ENCODE assay signal across 1 fruit fly cellular context in genomic region chr3R:20311406-20311805, dm6.
TF ChIP-seq lines count a peak whose summit lies in the region.

No protein-coding gene starts in this region.

TF ChIP-seq in whole organism, embryonic, 481 proteins besides CTCF, POLR2A, EP300 and RAD21 (continued from another document):
- TF ChIP-seq CG7839 (tag; optimal IDR thresholded peaks at IDR 0.05; lab: Kevin White, UChicago) = no peak
- 0 out of 3 replicates have a peak, but pooled peaks have one; percentile 42 for TF ChIP-seq CG6175 (GFP tag; IDR thresholded peaks at IDR 0.05; lab: Robert Waterston, UW)
- TF ChIP-seq Usf (GFP tag; optimal IDR thresholded peaks at IDR 0.05; lab: Kevin White, UChicago) = no peak
- TF ChIP-seq pita (GFP tag; optimal IDR thresholded peaks at IDR 0.05; lab: Kevin White, UChicago) = no peak
- no peak for TF ChIP-seq sqz (GFP tag; optimal IDR thresholded peaks at IDR 0.05; lab: Kevin White, UChicago)
- TF ChIP-seq CG13894 (tag; optimal IDR thresholded peaks at IDR 0.05; lab: Kevin White, UChicago) = peak; percentile 55
- no peak for TF ChIP-seq CG18476 (GFP tag; optimal IDR thresholded peaks at IDR 0.05; lab: Kevin White, UChicago)
- TF ChIP-seq ab (GFP tag; optimal IDR thresholded peaks at IDR 0.05; lab: Kevin White, UChicago) = no peak
- no peak for TF ChIP-seq amos (GFP tag; IDR thresholded peaks at IDR 0.05; lab: Robert Waterston, UW; ENCODE audit: partially characterized antibody)
- TF ChIP-seq unpg (GFP tag; optimal IDR thresholded peaks at IDR 0.05; lab: Kevin White, UChicago) = no peak
- 0 out of 3 replicates have a peak, but pooled peaks have one; percentile 38 for TF ChIP-seq Dbx (GFP tag; IDR thresholded peaks at IDR 0.05; lab: Robert Waterston, UW)
- no peak for TF ChIP-seq sr (GFP tag; IDR thresholded peaks at IDR 0.05; lab: Robert Waterston, UW)
- no peak for TF ChIP-seq zf30C (GFP tag; optimal IDR thresholded peaks at IDR 0.05; lab: Kevin White, UChicago)
- peak; percentile 75 for TF ChIP-seq gcm (GFP tag; optimal IDR thresholded peaks at IDR 0.05; lab: Kevin White, UChicago)
- TF ChIP-seq CG14441 (GFP tag; IDR thresholded peaks at IDR 0.05; lab: Robert Waterston, UW) = 0 out of 2 replicates have a peak, but pooled peaks have one; percentile 16
- peak; percentile 77 for TF ChIP-seq CG10543 (GFP tag; optimal IDR thresholded peaks at IDR 0.05; lab: Kevin White, UChicago)
- peak; percentile 78 for TF ChIP-seq CG34376 (GFP tag; optimal IDR thresholded peaks at IDR 0.05; lab: Kevin White, UChicago)
- TF ChIP-seq CG1602 (GFP tag; optimal IDR thresholded peaks at IDR 0.05; lab: Kevin White, UChicago) = no peak
- peak; percentile 22; the same call in 1 of the 2 replicates for TF ChIP-seq CG9932 (GFP tag; IDR thresholded peaks at IDR 0.05; lab: Robert Waterston, UW)
- no peak for TF ChIP-seq CG10209 (GFP tag; optimal IDR thresholded peaks at IDR 0.05; lab: Kevin White, UChicago)
- no peak for TF ChIP-seq onecut (GFP tag; IDR thresholded peaks at IDR 0.05; lab: Robert Waterston, UW)
- no peak for TF ChIP-seq NC2α (GFP tag; optimal IDR thresholded peaks at IDR 0.05; lab: Kevin White, UChicago)
- no peak for TF ChIP-seq CG2712 (tag; optimal IDR thresholded peaks at IDR 0.05; lab: Kevin White, UChicago)
- no peak for TF ChIP-seq tio (GFP tag; optimal IDR thresholded peaks at IDR 0.05; lab: Kevin White, UChicago)
- no peak for TF ChIP-seq bowl (GFP tag; IDR thresholded peaks at IDR 0.05; lab: Robert Waterston, UW)
- no peak for TF ChIP-seq grn (GFP tag; optimal IDR thresholded peaks at IDR 0.05; lab: Kevin White, UChicago)
- TF ChIP-seq Asciz (GFP tag; optimal IDR thresholded peaks at IDR 0.05; lab: Kevin White, UChicago) = no peak
- no peak for TF ChIP-seq bsh (GFP tag; optimal IDR thresholded peaks at IDR 0.05; lab: Kevin White, UChicago)
- no peak for TF ChIP-seq nerfin-1 (tag; optimal IDR thresholded peaks at IDR 0.05; lab: Kevin White, UChicago)
- no peak for TF ChIP-seq CG10267 (tag; optimal IDR thresholded peaks at IDR 0.05; lab: Kevin White, UChicago)
- TF ChIP-seq CG9797 (GFP tag; optimal IDR thresholded peaks at IDR 0.05; lab: Kevin White, UChicago) = no peak
- TF ChIP-seq CkIIα-i1 (GFP tag; IDR thresholded peaks at IDR 0.05; lab: Robert Waterston, UW) = no peak
- peak; percentile 77 for TF ChIP-seq oc (tag; optimal IDR thresholded peaks at IDR 0.05; lab: Kevin White, UChicago)
- no peak for TF ChIP-seq zfh2 (GFP tag; optimal IDR thresholded peaks at IDR 0.05; lab: Kevin White, UChicago)
- no peak for TF ChIP-seq CG17612 (GFP tag; IDR thresholded peaks at IDR 0.05; lab: Robert Waterston, UW)
- TF ChIP-seq pum (GFP tag; optimal IDR thresholded peaks at IDR 0.05; lab: Kevin White, UChicago) = no peak
- TF ChIP-seq CG6689 (GFP tag; IDR thresholded peaks at IDR 0.05; lab: Robert Waterston, UW) = peak; percentile 8; the same call in 1 of the 2 replicates
- no peak for TF ChIP-seq sima (GFP tag; optimal IDR thresholded peaks at IDR 0.05; lab: Kevin White, UChicago)
- TF ChIP-seq Atf6 (GFP tag; IDR thresholded peaks at IDR 0.05; lab: Robert Waterston, UW) = no peak
- no peak for TF ChIP-seq Drgx (GFP tag; IDR thresholded peaks at IDR 0.05; lab: Robert Waterston, UW)
- TF ChIP-seq GATAe (GFP tag; conservative IDR thresholded peaks at IDR 0.05; lab: Robert Waterston, UW) = no peak
- TF ChIP-seq toy (GFP tag; IDR thresholded peaks at IDR 0.05; lab: Robert Waterston, UW) = no peak
- no peak for TF ChIP-seq ind (GFP tag; optimal IDR thresholded peaks at IDR 0.05; lab: Kevin White, UChicago)
- TF ChIP-seq CG6254 (GFP tag; optimal IDR thresholded peaks at IDR 0.05; lab: Kevin White, UChicago) = no peak
- no peak for TF ChIP-seq CG1647 (GFP tag; optimal IDR thresholded peaks at IDR 0.05; lab: Kevin White, UChicago)
- no peak for TF ChIP-seq dmrt99B (tag; optimal IDR thresholded peaks at IDR 0.05; lab: Kevin White, UChicago)
- TF ChIP-seq stwl (tag; optimal IDR thresholded peaks at IDR 0.05; lab: Kevin White, UChicago) = no peak
- TF ChIP-seq ranshi (GFP tag; IDR thresholded peaks at IDR 0.05; lab: Robert Waterston, UW) = no peak
- no peak for TF ChIP-seq Dip2 (GFP tag; IDR thresholded peaks at IDR 0.05; lab: Robert Waterston, UW)
- no peak for TF ChIP-seq dmrt11E (tag; optimal IDR thresholded peaks at IDR 0.05; lab: Kevin White, UChicago)
- no peak for TF ChIP-seq h (optimal IDR thresholded peaks at IDR 0.05; lab: Kevin White, UChicago)
- TF ChIP-seq chm (GFP tag; IDR thresholded peaks at IDR 0.05; lab: Robert Waterston, UW) = no peak
- TF ChIP-seq ara (GFP tag; IDR thresholded peaks at IDR 0.05; lab: Robert Waterston, UW) = no peak
- no peak for TF ChIP-seq caup (GFP tag; optimal IDR thresholded peaks at IDR 0.05; lab: Kevin White, UChicago; ENCODE audit: severe bottlenecking)
- no peak for TF ChIP-seq CG31224 (GFP tag; IDR thresholded peaks at IDR 0.05; lab: Robert Waterston, UW)
- no peak for TF ChIP-seq CG12104 (GFP tag; optimal IDR thresholded peaks at IDR 0.05; lab: Kevin White, UChicago)
- TF ChIP-seq CG34422 (GFP tag; IDR thresholded peaks at IDR 0.05; lab: Robert Waterston, UW) = peak; percentile 30; the same call in 1 of the 3 replicates
- peak; percentile 32 for TF ChIP-seq CG7987 (GFP tag; optimal IDR thresholded peaks at IDR 0.05; lab: Kevin White, UChicago)
- no peak for TF ChIP-seq Atf3 (GFP tag; optimal IDR thresholded peaks at IDR 0.05; lab: Kevin White, UChicago)
- TF ChIP-seq Mrtf (GFP tag; IDR thresholded peaks at IDR 0.05; lab: Robert Waterston, UW) = no peak
- no peak for TF ChIP-seq CG32772 (GFP tag; IDR thresholded peaks at IDR 0.05; lab: Robert Waterston, UW)
- TF ChIP-seq da (GFP tag; optimal IDR thresholded peaks at IDR 0.05; lab: Kevin White, UChicago) = no peak
- TF ChIP-seq pfk (GFP tag; optimal IDR thresholded peaks at IDR 0.05; lab: Kevin White, UChicago) = no peak
- no peak for TF ChIP-seq CG8478 (optimal IDR thresholded peaks at IDR 0.05; lab: Kevin White, UChicago)
- TF ChIP-seq CG14860 (GFP tag; IDR thresholded peaks at IDR 0.05; lab: Robert Waterston, UW; ENCODE audit: partially characterized antibody) = no peak
- no peak for TF ChIP-seq CG12155 (GFP tag; optimal IDR thresholded peaks at IDR 0.05; lab: Kevin White, UChicago)
- TF ChIP-seq dimm (GFP tag; IDR thresholded peaks at IDR 0.05; lab: Robert Waterston, UW) = no peak
- TF ChIP-seq CG13624 (GFP tag; optimal IDR thresholded peaks at IDR 0.05; lab: Kevin White, UChicago) = no peak
- no peak for TF ChIP-seq CG4854 (GFP tag; optimal IDR thresholded peaks at IDR 0.05; lab: Kevin White, UChicago)
- no peak for TF ChIP-seq CG12299 (tag; optimal IDR thresholded peaks at IDR 0.05; lab: Kevin White, UChicago)
- no peak for TF ChIP-seq pb (GFP tag; optimal IDR thresholded peaks at IDR 0.05; lab: Kevin White, UChicago)
- no peak for TF ChIP-seq CG10321 (GFP tag; IDR thresholded peaks at IDR 0.05; lab: Robert Waterston, UW)
- TF ChIP-seq tap (tag; optimal IDR thresholded peaks at IDR 0.05; lab: Kevin White, UChicago) = no peak
- no peak for TF ChIP-seq Dek (tag; optimal IDR thresholded peaks at IDR 0.05; lab: Kevin White, UChicago)
- TF ChIP-seq Sox100B (GFP tag; optimal IDR thresholded peaks at IDR 0.05; lab: Kevin White, UChicago) = no peak
- no peak for TF ChIP-seq knrl (GFP tag; IDR thresholded peaks at IDR 0.05; lab: Robert Waterston, UW; ENCODE audit: partially characterized antibody)
- no peak for TF ChIP-seq CG3163 (GFP tag; optimal IDR thresholded peaks at IDR 0.05; lab: Kevin White, UChicago)
- no peak for TF ChIP-seq danr (GFP tag; IDR thresholded peaks at IDR 0.05; lab: Robert Waterston, UW)
- no peak for TF ChIP-seq H15 (GFP tag; IDR thresholded peaks at IDR 0.05; lab: Robert Waterston, UW)
- TF ChIP-seq tna (GFP tag; IDR thresholded peaks at IDR 0.05; lab: Robert Waterston, UW; ENCODE audit: partially characterized antibody) = 0 out of 2 replicates have a peak, but pooled peaks have one; percentile 11
- TF ChIP-seq Bteb2 (GFP tag; optimal IDR thresholded peaks at IDR 0.05; lab: Kevin White, UChicago) = no peak
- no peak for TF ChIP-seq CG11398 (GFP tag; optimal IDR thresholded peaks at IDR 0.05; lab: Kevin White, UChicago)
- TF ChIP-seq CG18262 (tag; optimal IDR thresholded peaks at IDR 0.05; lab: Kevin White, UChicago) = no peak
- TF ChIP-seq Mad (GFP tag; optimal IDR thresholded peaks at IDR 0.05; lab: Kevin White, UChicago) = no peak
- no peak for TF ChIP-seq chn (GFP tag; optimal IDR thresholded peaks at IDR 0.05; lab: Kevin White, UChicago)
- no peak for TF ChIP-seq CG6813 (GFP tag; optimal IDR thresholded peaks at IDR 0.05; lab: Kevin White, UChicago)
- no peak for TF ChIP-seq CG2116 (GFP tag; optimal IDR thresholded peaks at IDR 0.05; lab: Kevin White, UChicago)
- peak; percentile 49 for TF ChIP-seq ftz-f1 (GFP tag; optimal IDR thresholded peaks at IDR 0.05; lab: Kevin White, UChicago)
- no peak for TF ChIP-seq Oaz (GFP tag; IDR thresholded peaks at IDR 0.05; lab: Robert Waterston, UW)
- no peak for TF ChIP-seq gem (tag; optimal IDR thresholded peaks at IDR 0.05; lab: Kevin White, UChicago)
- 0 out of 3 replicates have a peak, but pooled peaks have one; percentile 24 for TF ChIP-seq Optix (GFP tag; IDR thresholded peaks at IDR 0.05; lab: Robert Waterston, UW)
- no peak for TF ChIP-seq bab2 (GFP tag; optimal IDR thresholded peaks at IDR 0.05; lab: Kevin White, UChicago)
- TF ChIP-seq chinmo (GFP tag; IDR thresholded peaks at IDR 0.05; lab: Robert Waterston, UW; ENCODE audit: partially characterized antibody) = peak; percentile 98
- no peak for TF ChIP-seq Ravus (GFP tag; IDR thresholded peaks at IDR 0.05; lab: Robert Waterston, UW)
- no peak for TF ChIP-seq CG12942 (GFP tag; optimal IDR thresholded peaks at IDR 0.05; lab: Kevin White, UChicago)
- no peak for TF ChIP-seq CG12071 (GFP tag; optimal IDR thresholded peaks at IDR 0.05; lab: Kevin White, UChicago)
- TF ChIP-seq Nf-YA (GFP tag; IDR thresholded peaks at IDR 0.05; lab: Robert Waterston, UW) = no peak
- no peak for TF ChIP-seq tll (GFP tag; optimal IDR thresholded peaks at IDR 0.05; lab: Kevin White, UChicago)
- no peak for TF ChIP-seq sisA (GFP tag; IDR thresholded peaks at IDR 0.05; lab: Robert Waterston, UW)
